Worm (Caenorhabditis elegans) whole organism, mixed stage, embryonic: ENCODE data around the gene F36H1.3.

Source experiments
- bed-3 ChIP-seq: fragments of 200-800 bp; sonication (Bioruptor generic); optimal IDR thresholded peaks from 3 replicates; lab custom pipeline; 2018; ENCODE audit warnings: mild to moderate bottlenecking, missing genetic modification characterization, moderate library complexity, missing compliant biosample characterization
- ceh-43 ChIP-seq: fragments of 200-800 bp; sonication (Bioruptor generic); optimal IDR thresholded peaks from 2 replicates; lab custom pipeline; 2018; ENCODE audit warnings: mild to moderate bottlenecking, missing genetic modification characterization, moderate library complexity, missing compliant biosample characterization
- mep-1 ChIP-seq: fragments of 150-350 bp; optimal IDR thresholded peaks from 2 replicates; lab custom pipeline; 2017; ENCODE audit warnings: missing biosample characterization, missing genetic modification reagents, missing genetic modification characterization, inconsistent platforms
- nhr-28 ChIP-seq: fragments of 150-350 bp; optimal IDR thresholded peaks from 2 replicates; lab custom pipeline; 2014; ENCODE audit warnings: missing biosample characterization, missing genetic modification characterization
- nhr-76 ChIP-seq: sonication (generic microtip); optimal IDR thresholded peaks from 2 replicates; lab custom pipeline; 2017; ENCODE audit warnings: missing biosample characterization, missing genetic modification characterization

ce11 chrIV:11089527-11089926, 39.6 kb downstream of the F36H1.3 start, which contains the start of gene M7.7:
- no peak for TF ChIP-seq nhr-76 (tag; lab: Kevin White, UChicago)
- TF ChIP-seq nhr-28 (tag; lab: Kevin White, UChicago) = no peak
- TF ChIP-seq bed-3 = no peak
- no peak for TF ChIP-seq ceh-43 (GFP tag; lab: Kevin White, UChicago)
- no peak for TF ChIP-seq mep-1 (tag; lab: Kevin White, UChicago)
